Fruit fly (Drosophila melanogaster) whole organism, embryonic: ENCODE measurements around the gene MCU.

ENCODE experiments used
- Aef1 ChIP-seq: fragments of 200-800 bp; sonication (Bioruptor generic); IDR thresholded peaks from 3 replicates; pipeline ENCODE4 v1.3.6; 2022; ENCODE audit warnings: missing biosample characterization, missing genetic modification characterization
- B-H1 ChIP-seq: fragments of 200-800 bp; sonication (Bioruptor generic); IDR thresholded peaks from 3 replicates; pipeline ENCODE4 v1.3.6; 2022; ENCODE audit warnings: missing biosample characterization, missing genetic modification characterization
- Bteb2 ChIP-seq: fragments of 200-800 bp; sonication (Bioruptor generic); optimal IDR thresholded peaks from 2 replicates; lab custom pipeline; 2016; ENCODE audit warnings: missing biosample characterization, missing genetic modification characterization
- CG10274 ChIP-seq: fragments of 200-800 bp; sonication (Bioruptor generic); optimal IDR thresholded peaks from 3 replicates; lab custom pipeline; 2017; ENCODE audit warnings: missing biosample characterization, mild to moderate bottlenecking, missing genetic modification characterization
- CG10462 ChIP-seq: fragments of 200-800 bp; sonication (Bioruptor generic); optimal IDR thresholded peaks from 2 replicates; lab custom pipeline; 2016; ENCODE audit warnings: missing biosample characterization, missing genetic modification characterization
- CG12769 ChIP-seq: fragments of 200-800 bp; sonication (Bioruptor generic); optimal IDR thresholded peaks from 2 replicates; lab custom pipeline; 2019; ENCODE audit warnings: missing biosample characterization, mild to moderate bottlenecking, missing genetic modification characterization, moderate library complexity
- CG13894 ChIP-seq: fragments of 200-800 bp; sonication (Bioruptor generic); optimal IDR thresholded peaks from 3 replicates; lab custom pipeline; 2018; ENCODE audit warnings: missing biosample characterization, mild to moderate bottlenecking, missing genetic modification characterization, moderate library complexity
- CG14441 ChIP-seq: fragments of 200-800 bp; sonication (Bioruptor generic); IDR thresholded peaks from 2 replicates; pipeline ENCODE4 v1.3.6; 2022; ENCODE audit warnings: missing biosample characterization, missing genetic modification characterization
- CG14710 ChIP-seq: fragments of 200-800 bp; sonication (Bioruptor generic); optimal IDR thresholded peaks from 3 replicates; lab custom pipeline; 2019; ENCODE audit warnings: missing biosample characterization, mild to moderate bottlenecking, missing genetic modification characterization, moderate library complexity
- CG15601 ChIP-seq: fragments of 200-800 bp; sonication (Bioruptor generic); optimal IDR thresholded peaks from 3 replicates; lab custom pipeline; 2019; ENCODE audit warnings: missing biosample characterization, mild to moderate bottlenecking, missing genetic modification characterization, moderate library complexity
- CG17612 ChIP-seq: fragments of 200-800 bp; sonication (Bioruptor generic); IDR thresholded peaks from 2 replicates; pipeline ENCODE4 v1.3.6; 2022; ENCODE audit warnings: missing biosample characterization, missing genetic modification characterization
- CG18599 ChIP-seq: fragments of 200-800 bp; sonication (Bioruptor generic); optimal IDR thresholded peaks from 3 replicates; lab custom pipeline; 2017; ENCODE audit warnings: missing biosample characterization, missing genetic modification characterization, mild to moderate bottlenecking, moderate library complexity, missing genetic modification reagents
- CG2202 ChIP-seq: fragments of 200-800 bp; sonication (Bioruptor generic); optimal IDR thresholded peaks from 2 replicates; lab custom pipeline; 2018; ENCODE audit warnings: missing biosample characterization, mild to moderate bottlenecking, missing genetic modification characterization
- CG3281 ChIP-seq: fragments of 200-800 bp; sonication (Bioruptor generic); optimal IDR thresholded peaks from 3 replicates; lab custom pipeline; 2017; ENCODE audit warnings: missing biosample characterization, mild to moderate bottlenecking, missing genetic modification characterization
- CG3407 ChIP-seq: fragments of 200-800 bp; sonication (Bioruptor generic); optimal IDR thresholded peaks from 2 replicates; lab custom pipeline; 2018; ENCODE audit warnings: missing biosample characterization, mild to moderate bottlenecking, missing genetic modification characterization
- CG6683 ChIP-seq: fragments of 200-800 bp; sonication (Bioruptor generic); optimal IDR thresholded peaks from 2 replicates; lab custom pipeline; 2017; ENCODE audit warnings: missing biosample characterization, mild to moderate bottlenecking, missing genetic modification characterization, missing genetic modification reagents
- CG6791 ChIP-seq: fragments of 200-800 bp; sonication (Bioruptor generic); IDR thresholded peaks from 3 replicates; pipeline ENCODE4 v1.3.6; 2022; ENCODE audit warnings: missing biosample characterization, missing genetic modification characterization; ENCODE audit not compliant: partially characterized antibody
- CG7745 ChIP-seq: fragments of 200-800 bp; sonication (Bioruptor generic); optimal IDR thresholded peaks from 2 replicates; lab custom pipeline; 2018; ENCODE audit warnings: missing biosample characterization, mild to moderate bottlenecking, missing genetic modification characterization, moderate library complexity
- CG7928 ChIP-seq: fragments of 200-800 bp; sonication (Bioruptor generic); optimal IDR thresholded peaks from 2 replicates; lab custom pipeline; 2017; ENCODE audit warnings: missing biosample characterization, mild to moderate bottlenecking, missing genetic modification characterization
- CG8388 ChIP-seq: fragments of 200-800 bp; sonication (Bioruptor generic); optimal IDR thresholded peaks from 2 replicates; lab custom pipeline; 2019; ENCODE audit warnings: missing biosample characterization, mild to moderate bottlenecking, missing genetic modification characterization, moderate library complexity
- CHES-1-like ChIP-seq: fragments of 200-800 bp; sonication (Bioruptor generic); optimal IDR thresholded peaks from 2 replicates; lab custom pipeline; 2016; ENCODE audit warnings: missing biosample characterization, missing genetic modification characterization
- Camta ChIP-seq: fragments of 200-800 bp; sonication (Bioruptor generic); optimal IDR thresholded peaks from 2 replicates; lab custom pipeline; 2016; ENCODE audit warnings: missing biosample characterization, missing genetic modification characterization
- CrebB ChIP-seq: fragments of 200-800 bp; sonication (Bioruptor generic); optimal IDR thresholded peaks from 3 replicates; lab custom pipeline; 2018; ENCODE audit warnings: missing biosample characterization, mild to moderate bottlenecking, missing genetic modification characterization
- D ChIP-seq, 2 experiments: fragments of 200-800 bp in 1 of 2; fragments of >200 bp in 1 of 2; sonication (Bioruptor generic) in 1 of 2; optimal IDR thresholded peaks; 2 replicates in 1 of 2; 3 replicates in 1 of 2; lab custom pipeline; 2017; ENCODE audit warnings: mild to moderate bottlenecking in 1 of 2, missing biosample characterization in 1 of 2, missing genetic modification characterization in 1 of 2, missing genetic modification reagents in 1 of 2
- Dad ChIP-seq: fragments of 200-800 bp; sonication (Bioruptor generic); optimal IDR thresholded peaks from 3 replicates; lab custom pipeline; 2016; ENCODE audit warnings: missing biosample characterization, missing genetic modification characterization
- ERR ChIP-seq: fragments of 200-800 bp; sonication (Bioruptor generic); optimal IDR thresholded peaks from 2 replicates; lab custom pipeline; 2016; ENCODE audit warnings: missing biosample characterization, missing genetic modification characterization
- Eip74EF ChIP-seq, 2 experiments: fragments of 200-800 bp in 1 of 2; fragments of >200 bp in 1 of 2; sonication (Bioruptor generic) in 1 of 2; optimal IDR thresholded peaks; 2 replicates each; lab custom pipeline; 2017 to 2019; ENCODE audit warnings: missing biosample characterization in 2 of 2, missing genetic modification characterization in 2 of 2, mild to moderate bottlenecking in 1 of 2, moderate library complexity in 1 of 2
- HLH54F ChIP-seq: fragments of 200-800 bp; sonication (Bioruptor generic); optimal IDR thresholded peaks from 3 replicates; lab custom pipeline; 2016; ENCODE audit warnings: missing biosample characterization, missing genetic modification characterization
- HmgZ ChIP-seq: fragments of 200-800 bp; sonication (Bioruptor generic); optimal IDR thresholded peaks from 2 replicates; lab custom pipeline; 2018; ENCODE audit warnings: missing biosample characterization, mild to moderate bottlenecking, missing genetic modification characterization
- Lpt ChIP-seq: fragments of >200 bp; optimal IDR thresholded peaks from 2 replicates; lab custom pipeline; 2018; ENCODE audit warnings: missing biosample characterization, missing genetic modification characterization
- Mrtf ChIP-seq: fragments of 200-800 bp; sonication (Bioruptor generic); IDR thresholded peaks from 3 replicates; pipeline ENCODE4 v1.3.6; 2022; ENCODE audit warnings: missing biosample characterization, missing genetic modification characterization
- Rfx ChIP-seq: fragments of 200-800 bp; sonication (Bioruptor generic); IDR thresholded peaks from 2 replicates; pipeline ENCODE4 v1.3.6; 2022; ENCODE audit warnings: missing biosample characterization, missing genetic modification characterization
- Side ChIP-seq: fragments of 200-800 bp; sonication (Bioruptor generic); optimal IDR thresholded peaks from 2 replicates; lab custom pipeline; 2016; ENCODE audit warnings: missing biosample characterization, missing genetic modification characterization
- Sry-β ChIP-seq: fragments of 200-800 bp; sonication (Bioruptor generic); optimal IDR thresholded peaks from 2 replicates; lab custom pipeline; 2018; ENCODE audit warnings: missing biosample characterization, mild to moderate bottlenecking, missing genetic modification characterization, moderate library complexity
- abd-A ChIP-seq: fragments of 200-800 bp; sonication (Bioruptor generic); optimal IDR thresholded peaks from 3 replicates; lab custom pipeline; 2019; ENCODE audit warnings: missing biosample characterization, mild to moderate bottlenecking, missing genetic modification characterization, moderate library complexity
- ap ChIP-seq: fragments of 200-800 bp; sonication (Bioruptor generic); IDR thresholded peaks from 2 replicates; pipeline ENCODE4 v1.3.6; 2022; ENCODE audit warnings: missing biosample characterization, missing genetic modification characterization
- bcd ChIP-seq: fragments of 200-800 bp; sonication (Bioruptor generic); optimal IDR thresholded peaks from 2 replicates; lab custom pipeline; 2017; ENCODE audit warnings: missing biosample characterization, mild to moderate bottlenecking, missing genetic modification characterization
- cg ChIP-seq: fragments of 200-800 bp; sonication (Bioruptor generic); optimal IDR thresholded peaks from 3 replicates; lab custom pipeline; 2019; ENCODE audit warnings: missing biosample characterization, mild to moderate bottlenecking, missing genetic modification characterization, moderate library complexity
- croc ChIP-seq: fragments of 200-800 bp; sonication (Bioruptor generic); conservative IDR thresholded peaks from 3 replicates; pipeline ENCODE4 v1.3.6; 2022; ENCODE audit warnings: missing biosample characterization, missing genetic modification characterization
- crol ChIP-seq: fragments of 200-800 bp; sonication (Bioruptor generic); IDR thresholded peaks from 2 replicates; pipeline ENCODE4 v1.3.6; 2022; ENCODE audit warnings: missing biosample characterization, missing genetic modification characterization
- dm ChIP-seq: fragments of 200-800 bp; sonication (Bioruptor generic); optimal IDR thresholded peaks from 3 replicates; lab custom pipeline; 2016; ENCODE audit warnings: missing biosample characterization, missing genetic modification characterization
- ems ChIP-seq: fragments of 200-800 bp; sonication (Bioruptor generic); optimal IDR thresholded peaks from 3 replicates; lab custom pipeline; 2016; ENCODE audit warnings: missing biosample characterization, missing genetic modification characterization
- grau ChIP-seq: fragments of 200-800 bp; optimal IDR thresholded peaks from 3 replicates; lab custom pipeline; 2019; ENCODE audit warnings: missing biosample characterization, mild to moderate bottlenecking, missing genetic modification characterization, moderate library complexity
- ind ChIP-seq: fragments of 200-800 bp; sonication (Bioruptor generic); optimal IDR thresholded peaks from 3 replicates; lab custom pipeline; 2016; ENCODE audit warnings: missing biosample characterization, missing genetic modification characterization
- jumu ChIP-seq: fragments of 200-800 bp; sonication (Bioruptor generic); optimal IDR thresholded peaks from 3 replicates; lab custom pipeline; 2016; ENCODE audit warnings: missing biosample characterization, missing genetic modification characterization
- odd ChIP-seq: fragments of 200-800 bp; sonication (Bioruptor generic); optimal IDR thresholded peaks from 2 replicates; lab custom pipeline; 2017; ENCODE audit warnings: missing biosample characterization, mild to moderate bottlenecking, missing genetic modification characterization
- sisA ChIP-seq: fragments of 200-800 bp; sonication (Bioruptor generic); IDR thresholded peaks from 2 replicates; pipeline ENCODE4 v1.3.6; 2022; ENCODE audit warnings: missing biosample characterization, missing genetic modification characterization
- slbo ChIP-seq: fragments of 200-800 bp; sonication (Bioruptor generic); IDR thresholded peaks from 2 replicates; pipeline ENCODE4 v1.3.6; 2022; ENCODE audit warnings: missing biosample characterization, missing genetic modification characterization
- sob ChIP-seq: fragments of 200-800 bp; sonication (Bioruptor generic); IDR thresholded peaks from 2 replicates; pipeline ENCODE4 v1.3.6; 2022; ENCODE audit warnings: missing biosample characterization, missing genetic modification characterization
- unc-4 ChIP-seq: fragments of 200-800 bp; sonication (Bioruptor generic); IDR thresholded peaks from 2 replicates; pipeline ENCODE4 v1.3.6; 2022; ENCODE audit warnings: missing biosample characterization, missing genetic modification characterization; ENCODE audit not compliant: partially characterized antibody
- unpg ChIP-seq: fragments of 200-800 bp; sonication (Bioruptor generic); optimal IDR thresholded peaks from 3 replicates; lab custom pipeline; 2018; ENCODE audit warnings: missing biosample characterization, mild to moderate bottlenecking, missing genetic modification characterization, moderate library complexity

Gene MCU

DNA sequence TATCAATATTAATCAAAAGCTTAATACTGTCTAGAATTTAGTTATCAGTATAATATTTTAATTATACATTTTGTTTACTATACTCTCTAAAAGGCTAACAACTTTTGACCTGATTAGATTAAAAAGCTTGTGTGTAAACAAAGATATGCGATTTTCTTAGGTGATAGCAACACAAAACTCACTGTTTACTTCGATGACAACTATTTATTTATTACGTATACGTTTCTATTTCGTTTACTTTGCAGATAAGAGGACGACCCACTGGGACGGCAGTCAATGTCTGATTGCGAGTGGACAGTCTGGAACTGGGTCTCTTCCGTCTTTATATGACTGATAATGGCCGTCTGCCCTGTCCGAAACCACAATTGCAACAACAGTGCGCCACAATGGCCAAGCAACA lies 27.8 kb upstream of the MCU start (continued):
- TF ChIP-seq sob (GFP tag; lab: Robert Waterston, UW) (no peak), slbo (GFP tag; lab: Robert Waterston, UW) (no peak), CG7928 (GFP tag; lab: Kevin White, UChicago) (no peak), D (optimal IDR thresholded peaks at IDR 0.05; lab: Kevin White, UChicago) (no peak), D (GFP tag; optimal IDR thresholded peaks at IDR 0.05; lab: Kevin White, UChicago) (peak; percentile 30), CG10462 (GFP tag; lab: Kevin White, UChicago) (no peak), CG10274 (GFP tag; lab: Kevin White, UChicago) (no peak), CG7745 (tag; lab: Kevin White, UChicago) (peak; percentile 46), unpg (GFP tag; lab: Kevin White, UChicago) (peak; percentile 42), ap (no peak), HmgZ (tag; lab: Kevin White, UChicago) (peak; percentile 25), cg (GFP tag; lab: Kevin White, UChicago) (no peak), CG12769 (tag; lab: Kevin White, UChicago) (no peak), ems (no peak), CG6791 (GFP tag; lab: Robert Waterston, UW) (no peak), Side (no peak), B-H1 (GFP tag; lab: Robert Waterston, UW) (no peak), Mrtf (GFP tag; lab: Robert Waterston, UW) (no peak), CG3407 (GFP tag; lab: Kevin White, UChicago) (peak; percentile 70), CG14710 (tag; lab: Kevin White, UChicago) (peak; percentile 9), Eip74EF (GFP tag; optimal IDR thresholded peaks at IDR 0.05; lab: Kevin White, UChicago) (peak in 1 of 2 experiments; percentile 88), Aef1 (no peak), bcd (GFP tag; lab: Kevin White, UChicago) (no peak), Bteb2 (GFP tag; lab: Kevin White, UChicago) (no peak), Lpt (GFP tag; lab: Kevin White, UChicago) (no peak), jumu (GFP tag; lab: Kevin White, UChicago) (no peak), ind (no peak), croc (GFP tag; lab: Robert Waterston, UW) (no peak), CG13894 (tag; lab: Kevin White, UChicago) (no peak), Dad (GFP tag; lab: Kevin White, UChicago) (no peak), dm (GFP tag; lab: Kevin White, UChicago) (no peak), CrebB (tag; lab: Kevin White, UChicago) (peak; percentile 50), grau (tag; lab: Kevin White, UChicago) (no peak), sisA (GFP tag; lab: Robert Waterston, UW) (no peak), abd-A (tag; lab: Kevin White, UChicago) (no peak), Camta (GFP tag; lab: Kevin White, UChicago) (no peak), crol (GFP tag; lab: Robert Waterston, UW) (no peak), Rfx (no peak), odd (GFP tag; lab: Kevin White, UChicago) (peak; percentile 75), CG18599 (GFP tag; lab: Kevin White, UChicago) (peak; percentile 68), HLH54F (no peak), CG3281 (GFP tag; lab: Kevin White, UChicago) (peak; percentile 33), CG17612 (no peak), unc-4 (GFP tag; lab: Robert Waterston, UW) (no peak), ERR (no peak), Sry-β (GFP tag; lab: Kevin White, UChicago) (peak; percentile 38), CG15601 (tag; lab: Kevin White, UChicago) (peak; percentile 82), CG2202 (tag; lab: Kevin White, UChicago) (peak; percentile 48), CG8388 (GFP tag; lab: Kevin White, UChicago) (no peak), CG6683 (peak; percentile 38), CHES-1-like (GFP tag; lab: Kevin White, UChicago) (no peak), CG14441 (GFP tag; lab: Robert Waterston, UW) (no peak; the same call in 1 of the 2 replicates)
